Fruit fly (Drosophila melanogaster) whole organism, embryonic: Measurements from ENCODE around the gene CG15170.

Experiments used
- CG13894 ChIP-seq: fragments of 200-800 bp; sonication (Bioruptor generic); optimal IDR thresholded peaks from 3 replicates; lab custom pipeline; 2018; ENCODE audit warnings: missing biosample characterization, mild to moderate bottlenecking, missing genetic modification characterization, moderate library complexity
- CG15601 ChIP-seq: fragments of 200-800 bp; sonication (Bioruptor generic); optimal IDR thresholded peaks from 3 replicates; lab custom pipeline; 2019; ENCODE audit warnings: missing biosample characterization, mild to moderate bottlenecking, missing genetic modification characterization, moderate library complexity
- CG17186 ChIP-seq: fragments of 200-800 bp; sonication (Bioruptor generic); optimal IDR thresholded peaks from 3 replicates; lab custom pipeline; 2017; ENCODE audit warnings: missing biosample characterization, missing genetic modification reagents, missing genetic modification characterization
- CG17385 ChIP-seq: fragments of 200-800 bp; sonication (Bioruptor generic); optimal IDR thresholded peaks from 3 replicates; lab custom pipeline; 2018; ENCODE audit warnings: missing biosample characterization, mild to moderate bottlenecking, missing genetic modification characterization
- CG18262 ChIP-seq: fragments of 200-800 bp; optimal IDR thresholded peaks from 3 replicates; lab custom pipeline; 2019; ENCODE audit warnings: missing biosample characterization, mild to moderate bottlenecking, missing genetic modification characterization, moderate library complexity
- CG30403 ChIP-seq: fragments of 200-800 bp; sonication (Bioruptor generic); optimal IDR thresholded peaks from 3 replicates; lab custom pipeline; 2016; ENCODE audit warnings: missing biosample characterization, missing genetic modification characterization
- CG31224 ChIP-seq: fragments of 200-800 bp; sonication (Bioruptor generic); IDR thresholded peaks from 2 replicates; pipeline ENCODE4 v1.3.6; 2022; ENCODE audit warnings: missing biosample characterization, missing genetic modification characterization
- CG7556 ChIP-seq: fragments of 200-800 bp; sonication (Bioruptor generic); optimal IDR thresholded peaks from 2 replicates; lab custom pipeline; 2017; ENCODE audit warnings: missing biosample characterization, mild to moderate bottlenecking, missing genetic modification characterization
- CG7745 ChIP-seq: fragments of 200-800 bp; sonication (Bioruptor generic); optimal IDR thresholded peaks from 2 replicates; lab custom pipeline; 2018; ENCODE audit warnings: missing biosample characterization, mild to moderate bottlenecking, missing genetic modification characterization, moderate library complexity
- CG9437 ChIP-seq: fragments of 200-800 bp; sonication (Bioruptor generic); optimal IDR thresholded peaks from 2 replicates; lab custom pipeline; 2018; ENCODE audit warnings: missing biosample characterization, mild to moderate bottlenecking, missing genetic modification characterization
- CG9727 ChIP-seq: fragments of 200-800 bp; sonication (Bioruptor generic); optimal IDR thresholded peaks from 3 replicates; lab custom pipeline; 2017; ENCODE audit warnings: missing biosample characterization, mild to moderate bottlenecking, missing genetic modification characterization
- CTCF ChIP-seq: fragments of 200-800 bp; sonication (Bioruptor generic); optimal IDR thresholded peaks from 2 replicates; lab custom pipeline; 2017; ENCODE audit warnings: missing biosample characterization, mild to moderate bottlenecking, missing genetic modification characterization, moderate library complexity
- Camta ChIP-seq: fragments of 200-800 bp; sonication (Bioruptor generic); optimal IDR thresholded peaks from 2 replicates; lab custom pipeline; 2016; ENCODE audit warnings: missing biosample characterization, missing genetic modification characterization
- Doc3 ChIP-seq: fragments of 200-800 bp; sonication (Bioruptor generic); IDR thresholded peaks from 3 replicates; pipeline ENCODE4 v1.3.6; 2022; ENCODE audit warnings: missing biosample characterization, missing genetic modification characterization; ENCODE audit not compliant: partially characterized antibody
- HLH54F ChIP-seq: fragments of 200-800 bp; sonication (Bioruptor generic); optimal IDR thresholded peaks from 3 replicates; lab custom pipeline; 2016; ENCODE audit warnings: missing biosample characterization, missing genetic modification characterization
- HLHmδ ChIP-seq: fragments of 200-800 bp; sonication (Bioruptor generic); optimal IDR thresholded peaks from 2 replicates; lab custom pipeline; 2018; ENCODE audit warnings: missing biosample characterization, mild to moderate bottlenecking, missing genetic modification characterization, moderate library complexity
- Med ChIP-seq: fragments of 200-800 bp; sonication (Bioruptor generic); peaks from one replicate; lab custom pipeline; 2016; ENCODE audit warnings: missing biosample characterization, missing genetic modification characterization, mild to moderate bottlenecking, inconsistent platforms, moderate library complexity
- NFAT ChIP-seq: fragments of 200-800 bp; sonication (Bioruptor generic); IDR thresholded peaks from 2 replicates; pipeline ENCODE4 v1.3.6; 2022; ENCODE audit warnings: missing biosample characterization, missing genetic modification characterization
- NfI ChIP-seq: fragments of 200-800 bp; sonication (Bioruptor generic); optimal IDR thresholded peaks from 3 replicates; lab custom pipeline; 2018; ENCODE audit warnings: missing biosample characterization, mild to moderate bottlenecking, missing genetic modification characterization, moderate library complexity
- Oli ChIP-seq: fragments of 200-800 bp; sonication (Bioruptor generic); optimal IDR thresholded peaks from 2 replicates; lab custom pipeline; 2018; ENCODE audit warnings: missing biosample characterization, mild to moderate bottlenecking, missing genetic modification characterization, moderate library complexity
- PHDP ChIP-seq: fragments of 200-800 bp; sonication (Bioruptor generic); optimal IDR thresholded peaks from 3 replicates; lab custom pipeline; 2018; ENCODE audit warnings: missing biosample characterization, mild to moderate bottlenecking, missing genetic modification characterization, moderate library complexity
- Ptx1 ChIP-seq: fragments of 200-800 bp; sonication (Bioruptor generic); IDR thresholded peaks from 2 replicates; pipeline ENCODE4 v1.3.6; 2022; ENCODE audit warnings: missing biosample characterization, missing genetic modification characterization
- TFAM ChIP-seq: fragments of 200-800 bp; sonication (Bioruptor generic); optimal IDR thresholded peaks from 2 replicates; lab custom pipeline; 2017; ENCODE audit warnings: missing biosample characterization, missing genetic modification characterization, inconsistent platforms
- ap ChIP-seq: fragments of 200-800 bp; sonication (Bioruptor generic); IDR thresholded peaks from 2 replicates; pipeline ENCODE4 v1.3.6; 2022; ENCODE audit warnings: missing biosample characterization, missing genetic modification characterization
- bbx ChIP-seq: fragments of 200-800 bp; sonication (Bioruptor generic); IDR thresholded peaks from 2 replicates; pipeline ENCODE4 v1.3.6; 2022; ENCODE audit warnings: missing biosample characterization, missing genetic modification characterization; ENCODE audit not compliant: partially characterized antibody
- chinmo ChIP-seq: fragments of 200-800 bp; sonication (Bioruptor generic); IDR thresholded peaks from 4 replicates; pipeline ENCODE4 v1.3.6; 2022; ENCODE audit warnings: missing biosample characterization, missing genetic modification characterization; ENCODE audit not compliant: partially characterized antibody
- corto ChIP-seq: fragments of 200-800 bp; sonication (Bioruptor generic); optimal IDR thresholded peaks from 2 replicates; lab custom pipeline; 2016; ENCODE audit warnings: missing biosample characterization, mild to moderate bottlenecking, missing genetic modification characterization, moderate library complexity
- dimm ChIP-seq: fragments of 200-800 bp; sonication (Bioruptor generic); IDR thresholded peaks from 2 replicates; pipeline ENCODE4 v1.3.6; 2022; ENCODE audit warnings: missing biosample characterization, missing genetic modification characterization
- dmrt99B ChIP-seq: fragments of 200-800 bp; sonication (Bioruptor generic); optimal IDR thresholded peaks from 2 replicates; lab custom pipeline; 2018; ENCODE audit warnings: missing biosample characterization, mild to moderate bottlenecking, missing genetic modification characterization, moderate library complexity
- eve ChIP-seq, 2 experiments: fragments of >200 bp; optimal IDR thresholded peaks; 2 replicates each; lab custom pipeline; 2017; ENCODE audit warnings: missing biosample characterization in 2 of 2, missing genetic modification characterization in 2 of 2
- exex ChIP-seq: fragments of 200-800 bp; sonication (Bioruptor generic); optimal IDR thresholded peaks from 4 replicates; lab custom pipeline; 2018; ENCODE audit warnings: missing biosample characterization, mild to moderate bottlenecking, missing genetic modification characterization, moderate library complexity
- fd96Cb ChIP-seq: fragments of 200-800 bp; sonication (Bioruptor generic); optimal IDR thresholded peaks from 2 replicates; lab custom pipeline; 2018; ENCODE audit warnings: missing biosample characterization, mild to moderate bottlenecking, missing genetic modification characterization, moderate library complexity
- grau ChIP-seq: fragments of 200-800 bp; optimal IDR thresholded peaks from 3 replicates; lab custom pipeline; 2019; ENCODE audit warnings: missing biosample characterization, mild to moderate bottlenecking, missing genetic modification characterization, moderate library complexity
- gsb-n ChIP-seq: fragments of 200-800 bp; sonication (Bioruptor generic); optimal IDR thresholded peaks from 3 replicates; lab custom pipeline; 2018; ENCODE audit warnings: missing biosample characterization, mild to moderate bottlenecking, missing genetic modification characterization
- gt ChIP-seq: fragments of 200-800 bp; sonication (Bioruptor generic); IDR thresholded peaks from 2 replicates; pipeline ENCODE4 v1.3.6; 2022; ENCODE audit warnings: missing biosample characterization, missing genetic modification characterization
- lola ChIP-seq, 3 experiments: fragments of >200 bp in 2 of 3; fragments of 200-800 bp in 1 of 3; sonication (Bioruptor generic) in 1 of 3; optimal IDR thresholded peaks; 2 replicates each; lab custom pipeline; 2017 to 2019; ENCODE audit warnings: missing biosample characterization in 3 of 3, missing genetic modification characterization in 3 of 3, mild to moderate bottlenecking in 1 of 3, moderate library complexity in 1 of 3
- nmo ChIP-seq: fragments of 200-800 bp; sonication (Bioruptor generic); optimal IDR thresholded peaks from 2 replicates; lab custom pipeline; 2018; ENCODE audit warnings: missing biosample characterization, mild to moderate bottlenecking, missing genetic modification characterization, moderate library complexity
- pan ChIP-seq, 4 experiments: fragments of >200 bp in 3 of 4; fragments of 200-800 bp in 1 of 4; sonication (Bioruptor generic) in 1 of 4; optimal IDR thresholded peaks in 3 of 4; IDR thresholded peaks in 1 of 4; 2 replicates each; pipeline versions ENCODE4 v1.3.6 to Lab custom; 2017 to 2022; ENCODE audit warnings: missing biosample characterization in 2 of 4, missing genetic modification characterization in 2 of 4, mixed read lengths in 1 of 4
- psq ChIP-seq: fragments of 200-800 bp; sonication (Bioruptor generic); optimal IDR thresholded peaks from 2 replicates; lab custom pipeline; 2017; ENCODE audit warnings: missing biosample characterization, missing genetic modification characterization
- sima ChIP-seq: fragments of 200-800 bp; sonication (Bioruptor generic); optimal IDR thresholded peaks from 2 replicates; lab custom pipeline; 2016; ENCODE audit warnings: missing biosample characterization, missing genetic modification characterization
- slbo ChIP-seq: fragments of 200-800 bp; sonication (Bioruptor generic); IDR thresholded peaks from 2 replicates; pipeline ENCODE4 v1.3.6; 2022; ENCODE audit warnings: missing biosample characterization, missing genetic modification characterization
- sqz ChIP-seq: fragments of 200-800 bp; sonication (Bioruptor generic); optimal IDR thresholded peaks from 3 replicates; lab custom pipeline; 2018; ENCODE audit warnings: missing biosample characterization, mild to moderate bottlenecking, missing genetic modification characterization
- sug ChIP-seq: fragments of 200-800 bp; optimal IDR thresholded peaks from 2 replicates; lab custom pipeline; 2019; ENCODE audit warnings: missing biosample characterization, mild to moderate bottlenecking, missing genetic modification characterization, moderate library complexity
- tap ChIP-seq: fragments of 200-800 bp; optimal IDR thresholded peaks from 3 replicates; lab custom pipeline; 2019; ENCODE audit warnings: missing biosample characterization, mild to moderate bottlenecking, missing genetic modification characterization, moderate library complexity
- vfl ChIP-seq: fragments of 200-800 bp; sonication (Bioruptor generic); optimal IDR thresholded peaks from 2 replicates; lab custom pipeline; 2016; ENCODE audit warnings: missing biosample characterization, missing genetic modification characterization
- vnd ChIP-seq: fragments of 200-800 bp; sonication (Bioruptor generic); IDR thresholded peaks from 3 replicates; pipeline ENCODE4 v1.3.6; 2022; ENCODE audit warnings: missing biosample characterization, missing genetic modification characterization; ENCODE audit not compliant: partially characterized antibody
- wdn ChIP-seq: fragments of 200-800 bp; sonication (Bioruptor generic); IDR thresholded peaks from 2 replicates; pipeline ENCODE4 v1.3.6; 2022; ENCODE audit warnings: missing biosample characterization, missing genetic modification characterization
- z ChIP-seq: fragments of 200-800 bp; sonication (Bioruptor generic); IDR thresholded peaks from 3 replicates; pipeline ENCODE4 v1.3.6; 2022; ENCODE audit warnings: missing biosample characterization, missing genetic modification characterization

The CG15170 gene

dm6 chr2L:18946636-18947514 lies 43.2 kb downstream of the CG15170 start (continued):
- TF ChIP-seq z (GFP tag; lab: Robert Waterston, UW), result peak; percentile 78; the same call in 2 of the 3 replicates
- TF ChIP-seq fd96Cb (tag; lab: Kevin White, UChicago), result peak; percentile 25
- TF ChIP-seq CG30403 (GFP tag; lab: Kevin White, UChicago), result no peak
- TF ChIP-seq CG15601, result peak; percentile 38
- no peak for TF ChIP-seq wdn
- TF ChIP-seq Oli, result peak; percentile 29
- TF ChIP-seq lola (GFP tag; optimal IDR thresholded peaks at IDR 0.05; lab: Kevin White, UChicago), result peak in 1 of 3 experiments; percentile 68
- TF ChIP-seq gsb-n (tag; lab: Kevin White, UChicago), result peak; percentile 61
- TF ChIP-seq CG17385 (GFP tag; lab: Kevin White, UChicago), result peak; percentile 77
- peak; percentile 80 for TF ChIP-seq CG18262 (tag; lab: Kevin White, UChicago)
- TF ChIP-seq HLHmδ, result peak; percentile 60
- no peak for TF ChIP-seq exex
- peak; percentile 48 for TF ChIP-seq nmo (GFP tag; lab: Kevin White, UChicago)
- TF ChIP-seq vfl (GFP tag; lab: Kevin White, UChicago), result no peak
- no peak for TF ChIP-seq chinmo (GFP tag; lab: Robert Waterston, UW)
- TF ChIP-seq sqz (GFP tag; lab: Kevin White, UChicago), result peak; percentile 20
- TF ChIP-seq CG13894 (tag; lab: Kevin White, UChicago), result no peak
- TF ChIP-seq grau (tag; lab: Kevin White, UChicago), result peak; percentile 45
- peak; percentile 93 for TF ChIP-seq CG31224 (GFP tag; lab: Robert Waterston, UW)
- TF ChIP-seq Med (GFP tag; lab: Kevin White, UChicago), result no peak
- no peak for TF ChIP-seq vnd
- no peak for TF ChIP-seq Camta (GFP tag; lab: Kevin White, UChicago)
- 0 out of 2 replicates have a peak, but pooled peaks have one; percentile 9 for TF ChIP-seq slbo (GFP tag; lab: Robert Waterston, UW)
- TF ChIP-seq CG17186 (GFP tag; lab: Kevin White, UChicago), result no peak
- no peak for TF ChIP-seq Doc3 (GFP tag; lab: Robert Waterston, UW)
- no peak for TF ChIP-seq NfI
- 0 out of 2 replicates have a peak, but pooled peaks have one; percentile 17 for TF ChIP-seq Ptx1 (GFP tag; lab: Robert Waterston, UW)
- TF ChIP-seq sima, result no peak
- no peak for TF ChIP-seq CTCF (GFP tag; lab: Kevin White, UChicago)
- TF ChIP-seq ap, result no peak
- TF ChIP-seq CG7745 (tag; lab: Kevin White, UChicago), result no peak
- TF ChIP-seq sug (tag; lab: Kevin White, UChicago), result no peak
- TF ChIP-seq psq, result no peak
- peak; percentile 21 for TF ChIP-seq CG7556 (GFP tag; lab: Kevin White, UChicago)
- peak; percentile 39 for TF ChIP-seq bbx
- no peak for TF ChIP-seq CG9437 (GFP tag; lab: Kevin White, UChicago)
- no peak for TF ChIP-seq dimm (GFP tag; lab: Robert Waterston, UW)
- peak; percentile 49 for TF ChIP-seq corto (GFP tag; lab: Kevin White, UChicago)
- peak; percentile 26 for TF ChIP-seq PHDP
- no peak for TF ChIP-seq gt (GFP tag; lab: Robert Waterston, UW)
- peak; percentile 8 for TF ChIP-seq dmrt99B
- TF ChIP-seq tap (tag; lab: Kevin White, UChicago), result peak; percentile 37
- no peak for TF ChIP-seq NFAT
- TF ChIP-seq TFAM (GFP tag; lab: Kevin White, UChicago), result no peak
- TF ChIP-seq HLH54F, result no peak
- peak; percentile 52 for TF ChIP-seq CG9727 (GFP tag; lab: Kevin White, UChicago)
- TF ChIP-seq pan (optimal IDR thresholded peaks at IDR 0.05; lab: Kevin White, UChicago), result no peak
- TF ChIP-seq pan (GFP tag; optimal IDR thresholded peaks at IDR 0.05 in 1 of 2, IDR thresholded peaks at IDR 0.05 in 1 of 2), result no peak
- TF ChIP-seq eve (GFP tag; optimal IDR thresholded peaks at IDR 0.05; lab: Kevin White, UChicago), result no peak
